Fruit fly (Drosophila melanogaster): Measurements from ENCODE around the gene CG1737.

Gene CG1737

dm6 chrX:11355708-11356174 is 5.3 kb downstream of the CG1737 start, which contains the start of gene dsh (continued):
- TF ChIP-seq CG3847 (GFP tag; IDR thresholded peaks at IDR 0.05) (peak; percentile 58), YL-1 (GFP tag; optimal IDR thresholded peaks at IDR 0.05) (peak; percentile 32), CG16813 (GFP tag; IDR thresholded peaks at IDR 0.05; ENCODE audit: partially characterized antibody) (peak; percentile 45; the same call in 2 of the 3 replicates)

DNA sequence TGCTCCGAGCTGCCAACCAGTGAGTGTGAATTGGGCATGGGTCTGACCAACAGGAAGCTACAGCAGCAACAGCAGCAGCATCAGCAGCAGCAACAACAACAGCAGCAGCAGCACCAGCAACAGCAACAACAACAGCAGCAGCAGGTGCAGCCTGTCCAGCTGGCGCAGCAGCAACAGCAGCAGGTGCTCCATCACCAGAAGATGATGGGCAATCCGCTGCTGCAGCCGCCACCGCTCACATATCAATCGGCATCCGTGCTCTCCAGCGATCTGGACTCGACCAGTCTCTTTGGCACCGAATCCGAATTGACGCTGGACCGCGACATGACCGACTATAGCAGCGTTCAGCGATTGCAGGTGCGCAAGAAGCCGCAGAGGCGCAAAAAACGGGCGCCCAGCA is 6.2 kb downstream of the CG1737 start:
- TF ChIP-seq CG14860 (GFP tag; IDR thresholded peaks at IDR 0.05; ENCODE audit: partially characterized antibody) (no peak), CG4404 (GFP tag; IDR thresholded peaks at IDR 0.05) (no peak), ATbp (GFP tag; optimal IDR thresholded peaks at IDR 0.05) (no peak), zfh2 (GFP tag; optimal IDR thresholded peaks at IDR 0.05) (no peak), Dfd (GFP tag; optimal IDR thresholded peaks at IDR 0.05) (peak in 1 of 2 experiments; percentile 56), Med (GFP tag) (peak; percentile 8), CG32772 (GFP tag; IDR thresholded peaks at IDR 0.05) (no peak), CG9609 (GFP tag; optimal IDR thresholded peaks at IDR 0.05) (no peak), YL-1 (GFP tag; optimal IDR thresholded peaks at IDR 0.05) (no peak), Jarid2 (GFP tag; optimal IDR thresholded peaks at IDR 0.05) (no peak), Lpt (GFP tag; optimal IDR thresholded peaks at IDR 0.05) (no peak)

dm6 chrX:11359081-11359481 is 8.7 kb downstream of the CG1737 start, which contains the start of gene Pa1:
Gene Pa1, plus strand, starts transcription at chrX:11359236.
- TF ChIP-seq wdn (GFP tag; IDR thresholded peaks at IDR 0.05) = no peak
- TF ChIP-seq sim (GFP tag; IDR thresholded peaks at IDR 0.05) = no peak
- TF ChIP-seq CG32772 (GFP tag; IDR thresholded peaks at IDR 0.05) = no peak
- no peak for TF ChIP-seq peb (GFP tag; IDR thresholded peaks at IDR 0.05)
- TF ChIP-seq CG6765 (GFP tag; optimal IDR thresholded peaks at IDR 0.05) = no peak
- no peak for TF ChIP-seq CG12104 (GFP tag; optimal IDR thresholded peaks at IDR 0.05)
- no peak for TF ChIP-seq CG7556 (GFP tag; optimal IDR thresholded peaks at IDR 0.05)
- TF ChIP-seq Meics (GFP tag; optimal IDR thresholded peaks at IDR 0.05) = no peak
- TF ChIP-seq Dp (GFP tag; optimal IDR thresholded peaks at IDR 0.05) = peak; percentile 91
- TF ChIP-seq ewg (GFP tag; optimal IDR thresholded peaks at IDR 0.05) = no peak
- no peak for TF ChIP-seq nmo (GFP tag; optimal IDR thresholded peaks at IDR 0.05)
- no peak for TF ChIP-seq al (GFP tag; IDR thresholded peaks at IDR 0.05)
- TF ChIP-seq hb (GFP tag; IDR thresholded peaks at IDR 0.05; ENCODE audit: partially characterized antibody) = peak; percentile 55; the same call in 1 of the 3 replicates
- no peak for TF ChIP-seq yki (optimal IDR thresholded peaks at IDR 0.05)
- no peak for TF ChIP-seq wor (GFP tag; IDR thresholded peaks at IDR 0.05)
- TF ChIP-seq Jarid2 (GFP tag; optimal IDR thresholded peaks at IDR 0.05) = no peak
- TF ChIP-seq jigr1 (GFP tag; IDR thresholded peaks at IDR 0.05) = no peak
- TF ChIP-seq NK7.1 (GFP tag; optimal IDR thresholded peaks at IDR 0.05) = no peak
- no peak for TF ChIP-seq CG6813 (GFP tag; optimal IDR thresholded peaks at IDR 0.05)
- TF ChIP-seq CG18262 (tag; optimal IDR thresholded peaks at IDR 0.05) = no peak
- TF ChIP-seq kni (GFP tag; optimal IDR thresholded peaks at IDR 0.05) = no peak
- no peak for TF ChIP-seq ash1 (GFP tag; optimal IDR thresholded peaks at IDR 0.05)
- no peak for TF ChIP-seq CG1647 (GFP tag; optimal IDR thresholded peaks at IDR 0.05)
- no peak for TF ChIP-seq CG1832 (GFP tag; optimal IDR thresholded peaks at IDR 0.05)
- no peak for TF ChIP-seq ind (GFP tag; optimal IDR thresholded peaks at IDR 0.05)
- no peak for TF ChIP-seq fd96Cb (tag; optimal IDR thresholded peaks at IDR 0.05)
- no peak for TF ChIP-seq CG1602 (GFP tag; optimal IDR thresholded peaks at IDR 0.05)
- no peak for TF ChIP-seq dmrt99B (tag; optimal IDR thresholded peaks at IDR 0.05)
- no peak for TF ChIP-seq scrt (GFP tag; optimal IDR thresholded peaks at IDR 0.05)
- no peak for TF ChIP-seq CG12744 (GFP tag; optimal IDR thresholded peaks at IDR 0.05)
- no peak for TF ChIP-seq D19A (tag; optimal IDR thresholded peaks at IDR 0.05)
- TF ChIP-seq CG3281 (GFP tag; optimal IDR thresholded peaks at IDR 0.05) = no peak
- TF ChIP-seq Hey (tag; optimal IDR thresholded peaks at IDR 0.05) = no peak
- TF ChIP-seq CG4328 (GFP tag; optimal IDR thresholded peaks at IDR 0.05) = no peak
- no peak for TF ChIP-seq CG9437 (GFP tag; optimal IDR thresholded peaks at IDR 0.05)
- TF ChIP-seq grau (tag; optimal IDR thresholded peaks at IDR 0.05) = no peak
- TF ChIP-seq fu2 (GFP tag; optimal IDR thresholded peaks at IDR 0.05) = no peak
